Worm (Caenorhabditis elegans) whole organism, young adult: Measurements from ENCODE around the gene Y54F10BM.21.

Experiments used
- C06A6.2 ChIP-seq: fragments of 200-800 bp; sonication (Bioruptor generic); conservative IDR thresholded peaks from 2 replicates; pipeline ENCODE4 v1.3.6; 2022; ENCODE audit warnings: missing genetic modification characterization, missing compliant biosample characterization
- F52B5.7 ChIP-seq: sonication (generic microtip); optimal IDR thresholded peaks from 2 replicates; lab custom pipeline; 2016; ENCODE audit warnings: mild to moderate bottlenecking, missing genetic modification characterization, missing compliant biosample characterization
- K11D2.4 ChIP-seq: fragments of 200-800 bp; sonication (Bioruptor generic); IDR thresholded peaks from 2 replicates; pipeline ENCODE4 v1.3.6; 2022; ENCODE audit warnings: missing genetic modification reagents, missing genetic modification characterization, missing compliant biosample characterization
- K12H6.12 ChIP-seq: fragments of 200-800 bp; sonication (Bioruptor generic); optimal IDR thresholded peaks from 2 replicates; lab custom pipeline; 2018; ENCODE audit warnings: mild to moderate bottlenecking, missing genetic modification characterization, missing compliant biosample characterization
- T26A5.8 ChIP-seq: sonication (generic microtip); optimal IDR thresholded peaks from 2 replicates; lab custom pipeline; 2016; ENCODE audit warnings: missing genetic modification characterization, missing compliant biosample characterization
- akir-1 ChIP-seq: fragments of 200-800 bp; sonication (Bioruptor generic); optimal IDR thresholded peaks from 2 replicates; lab custom pipeline; 2018; ENCODE audit warnings: mild to moderate bottlenecking, missing genetic modification characterization, moderate library complexity, missing compliant biosample characterization
- ama-1 ChIP-seq, 3 experiments: fragments of 150-350 bp in 1 of 3; sonication (generic microtip) in 2 of 3; optimal IDR thresholded peaks; 2 replicates each; lab custom pipeline; 2014 to 2018; ENCODE audit warnings: missing biosample characterization in 2 of 3, missing genetic modification characterization in 2 of 3, missing genetic modification reagents in 2 of 3
- atf-7 ChIP-seq: sonication (generic microtip); optimal IDR thresholded peaks from 2 replicates; lab custom pipeline; 2017; ENCODE audit warnings: mild to moderate bottlenecking, missing genetic modification characterization, missing compliant biosample characterization
- athp-1 ChIP-seq: sonication (generic microtip); optimal IDR thresholded peaks from 2 replicates; lab custom pipeline; 2017; ENCODE audit warnings: mild to moderate bottlenecking, missing genetic modification characterization, missing compliant biosample characterization
- bed-2 ChIP-seq: fragments of 200-800 bp; sonication (Bioruptor generic); IDR thresholded peaks from 2 replicates; pipeline ENCODE4 v1.3.6; 2022; ENCODE audit warnings: missing genetic modification reagents, missing genetic modification characterization, missing compliant biosample characterization
- ccch-3 ChIP-seq: fragments of 200-800 bp; sonication (Bioruptor generic); optimal IDR thresholded peaks from 2 replicates; lab custom pipeline; 2018; ENCODE audit warnings: mild to moderate bottlenecking, missing genetic modification characterization, missing compliant biosample characterization
- ceh-27 ChIP-seq: fragments of 200-800 bp; sonication (Bioruptor generic); optimal IDR thresholded peaks from 2 replicates; lab custom pipeline; 2018; ENCODE audit warnings: mild to moderate bottlenecking, missing genetic modification characterization, moderate library complexity, missing compliant biosample characterization
- chd-7 ChIP-seq: sonication (generic microtip); optimal IDR thresholded peaks from 2 replicates; lab custom pipeline; 2016; ENCODE audit warnings: mild to moderate bottlenecking, missing genetic modification characterization, moderate library complexity, missing compliant biosample characterization
- die-1 ChIP-seq: sonication (generic microtip); optimal IDR thresholded peaks from 2 replicates; lab custom pipeline; 2016; ENCODE audit warnings: missing genotype, mild to moderate bottlenecking, missing genetic modification characterization, missing compliant biosample characterization
- dox-1 ChIP-seq: fragments of 200-800 bp; sonication (Bioruptor generic); IDR thresholded peaks from 2 replicates; pipeline ENCODE4 v1.3.6; 2022; ENCODE audit warnings: missing genetic modification reagents, missing genetic modification characterization, missing compliant biosample characterization
- egl-18 ChIP-seq: fragments of 200-800 bp; sonication (Bioruptor generic); IDR thresholded peaks from 2 replicates; pipeline ENCODE4 v1.3.6; 2022; ENCODE audit warnings: missing genetic modification reagents, missing genetic modification characterization, missing compliant biosample characterization
- fkh-3 ChIP-seq: sonication (generic microtip); optimal IDR thresholded peaks from 2 replicates; lab custom pipeline; 2016; ENCODE audit warnings: mild to moderate bottlenecking, missing genetic modification characterization, missing compliant biosample characterization
- gei-17 ChIP-seq: fragments of 200-800 bp; sonication (Bioruptor generic); optimal IDR thresholded peaks from 2 replicates; lab custom pipeline; 2018; ENCODE audit warnings: mild to moderate bottlenecking, missing genetic modification characterization, missing compliant biosample characterization
- hmg-1.2 ChIP-seq: fragments of 200-800 bp; sonication (Bioruptor generic); IDR thresholded peaks from 2 replicates; pipeline ENCODE4 v1.3.6; 2022; ENCODE audit warnings: missing genetic modification reagents, missing genetic modification characterization, missing compliant biosample characterization
- hrde-1 ChIP-seq: sonication (generic microtip); optimal IDR thresholded peaks from 2 replicates; lab custom pipeline; 2016; ENCODE audit warnings: missing genetic modification characterization, mild to moderate bottlenecking, missing compliant biosample characterization, moderate library complexity, missing genotype, missing genetic modification reagents, borderline replicate concordance
- lin-54 ChIP-seq: fragments of 200-800 bp; sonication (Bioruptor generic); optimal IDR thresholded peaks from 2 replicates; lab custom pipeline; 2018; ENCODE audit warnings: mild to moderate bottlenecking, missing genetic modification characterization, missing compliant biosample characterization
- madf-6 ChIP-seq: fragments of 200-800 bp; sonication (Bioruptor generic); IDR thresholded peaks from 2 replicates; pipeline ENCODE4 v1.3.6; 2022; ENCODE audit warnings: missing genetic modification reagents, missing genetic modification characterization, missing compliant biosample characterization
- madf-8 ChIP-seq: fragments of 200-800 bp; sonication (Bioruptor generic); conservative IDR thresholded peaks from 2 replicates; pipeline ENCODE4 v1.3.6; 2022; ENCODE audit warnings: missing genetic modification reagents, missing genetic modification characterization, missing compliant biosample characterization
- mcd-1 ChIP-seq: fragments of 200-800 bp; sonication (Bioruptor generic); IDR thresholded peaks from 2 replicates; pipeline ENCODE4 v1.3.6; 2022; ENCODE audit warnings: missing genetic modification reagents, missing genetic modification characterization, missing compliant biosample characterization
- mes-4 ChIP-seq: sonication (generic microtip); optimal IDR thresholded peaks from 2 replicates; lab custom pipeline; 2016; ENCODE audit warnings: missing genotype, missing genetic modification characterization, missing compliant biosample characterization
- mxl-1 ChIP-seq: sonication (generic microtip); optimal IDR thresholded peaks from 2 replicates; lab custom pipeline; 2016; ENCODE audit warnings: missing genetic modification characterization, missing compliant biosample characterization
- nfya-1 ChIP-seq: sonication (generic microtip); optimal IDR thresholded peaks from 2 replicates; lab custom pipeline; 2017; ENCODE audit warnings: antibody characterized with exemption, missing compliant biosample characterization, missing genetic modification characterization, borderline replicate concordance; ENCODE audit not compliant: insufficient read depth
- nhr-179 ChIP-seq: sonication (generic microtip); optimal IDR thresholded peaks from 2 replicates; lab custom pipeline; 2016; ENCODE audit warnings: mild to moderate bottlenecking, missing genetic modification characterization, missing compliant biosample characterization
- nhr-27 ChIP-seq: fragments of 200-800 bp; sonication (Bioruptor generic); optimal IDR thresholded peaks from 2 replicates; lab custom pipeline; 2018; ENCODE audit warnings: mild to moderate bottlenecking, missing genetic modification characterization, moderate library complexity, missing compliant biosample characterization
- snpc-1.1 ChIP-seq: sonication (generic microtip); optimal IDR thresholded peaks from 2 replicates; lab custom pipeline; 2017; ENCODE audit warnings: missing genetic modification characterization, mild to moderate bottlenecking, missing compliant biosample characterization, antibody characterized with exemption, moderate library complexity, missing genotype, missing genetic modification reagents; ENCODE audit not compliant: insufficient read depth
- somi-1 ChIP-seq: fragments of 200-800 bp; sonication (Bioruptor generic); optimal IDR thresholded peaks from 2 replicates; lab custom pipeline; 2018; ENCODE audit warnings: mild to moderate bottlenecking, missing genetic modification characterization, missing compliant biosample characterization
- tbx-9 ChIP-seq: sonication (generic microtip); optimal IDR thresholded peaks from 2 replicates; lab custom pipeline; 2016; ENCODE audit warnings: borderline replicate concordance, missing genetic modification characterization, inconsistent platforms, missing compliant biosample characterization
- unc-130 ChIP-seq: sonication (generic microtip); optimal IDR thresholded peaks from 2 replicates; lab custom pipeline; 2016; ENCODE audit warnings: missing genetic modification reagents, missing genetic modification characterization, missing compliant biosample characterization
- zfh-2 ChIP-seq: fragments of 200-800 bp; sonication (Bioruptor generic); conservative IDR thresholded peaks from 2 replicates; pipeline ENCODE4 v1.3.6; 2022; ENCODE audit warnings: missing genetic modification reagents, missing genetic modification characterization, missing compliant biosample characterization
- zim-3 ChIP-seq: sonication (generic microtip); optimal IDR thresholded peaks from 2 replicates; lab custom pipeline; 2017; ENCODE audit warnings: mild to moderate bottlenecking, missing genetic modification characterization, moderate library complexity, missing compliant biosample characterization
- ztf-18 ChIP-seq: sonication (generic microtip); optimal IDR thresholded peaks from 2 replicates; lab custom pipeline; 2016; ENCODE audit warnings: missing genotype, mild to moderate bottlenecking, missing genetic modification characterization, missing compliant biosample characterization
- ztf-25 ChIP-seq: fragments of 200-800 bp; sonication (Bioruptor generic); IDR thresholded peaks from 2 replicates; pipeline ENCODE4 v1.3.6; 2022; ENCODE audit warnings: missing genetic modification reagents, missing genetic modification characterization, missing compliant biosample characterization
- ztf-26 ChIP-seq: sonication (generic microtip); optimal IDR thresholded peaks from 2 replicates; lab custom pipeline; 2017; ENCODE audit warnings: missing genetic modification characterization, missing compliant biosample characterization
- ztf-6 ChIP-seq: fragments of 200-800 bp; sonication (Bioruptor generic); IDR thresholded peaks from 2 replicates; pipeline ENCODE4 v1.3.6; 2022; ENCODE audit warnings: missing genetic modification reagents, missing genetic modification characterization, missing compliant biosample characterization

Y54F10BM.21 gene

ce11 chrIII:2276842-2277241 lies at the start of gene Y54F10BM.21:
Y54F10BM.21 (plus strand) TSS chrIII:2277142.
- TF ChIP-seq ama-1 (optimal IDR thresholded peaks at IDR 0.05; lab: Kevin White, UChicago) = no peak
- TF ChIP-seq ama-1 (GFP tag; optimal IDR thresholded peaks at IDR 0.05; lab: Kevin White, UChicago) = no peak
- no peak for TF ChIP-seq athp-1 (tag; lab: Kevin White, UChicago)
- TF ChIP-seq chd-7 (tag; lab: Kevin White, UChicago) = no peak
- TF ChIP-seq K11D2.4 = no peak
- no peak for TF ChIP-seq snpc-1.1 (tag; lab: Kevin White, UChicago)
- TF ChIP-seq die-1 (tag; lab: Kevin White, UChicago) = no peak
- TF ChIP-seq K12H6.12 (tag; lab: Kevin White, UChicago) = no peak
- TF ChIP-seq, all 124 proteins: peak for 0

- no peak for TF ChIP-seq gei-17 (GFP tag; lab: Kevin White, UChicago)
- no peak for TF ChIP-seq zfh-2 (GFP tag; lab: Robert Waterston, UW)
- TF ChIP-seq hmg-1.2 = no peak
- no peak for TF ChIP-seq nhr-179 (tag; lab: Kevin White, UChicago)
- TF ChIP-seq somi-1 = no peak
- no peak for TF ChIP-seq ztf-18 (tag; lab: Kevin White, UChicago)
- no peak for TF ChIP-seq C06A6.2 (GFP tag; lab: Robert Waterston, UW)
- no peak for TF ChIP-seq nhr-27 (tag; lab: Kevin White, UChicago)
- no peak for TF ChIP-seq snpc-1.1 (tag; lab: Kevin White, UChicago)
- no peak for TF ChIP-seq lin-54 (GFP tag; lab: Kevin White, UChicago)
- TF ChIP-seq mxl-1 (tag; lab: Kevin White, UChicago) = no peak
- TF ChIP-seq akir-1 (GFP tag; lab: Kevin White, UChicago) = no peak
- TF ChIP-seq madf-8 = no peak
- no peak for TF ChIP-seq bed-2 (GFP tag; lab: Robert Waterston, UW)
Measured at ce11 chrIII:2227407-2227806, 49.5 kb upstream of the Y54F10BM.21 start, which contains the start of gene fbxa-62. fbxa-62 (plus strand) TSS chrIII:2227707.

ce11 chrIII:2232360-2232759 lies 44.6 kb upstream of the Y54F10BM.21 start, which contains the start of gene fbxa-47:
fbxa-47 (minus strand) TSS chrIII:2232460.
- no peak for TF ChIP-seq tbx-9 (tag; lab: Kevin White, UChicago)
- no peak for TF ChIP-seq madf-6
- TF ChIP-seq ztf-26 (tag; lab: Kevin White, UChicago) = no peak
- no peak for TF ChIP-seq fkh-3 (tag; lab: Kevin White, UChicago)
- no peak for TF ChIP-seq nfya-1 (tag; lab: Kevin White, UChicago)
- no peak for TF ChIP-seq ceh-27 (GFP tag; lab: Kevin White, UChicago)
- no peak for TF ChIP-seq unc-130 (GFP tag; lab: Kevin White, UChicago)
- TF ChIP-seq, all 124 proteins: peak for 0

- TF ChIP-seq hrde-1 (tag; lab: Kevin White, UChicago) = no peak
- no peak for TF ChIP-seq F52B5.7 (tag; lab: Kevin White, UChicago)
- no peak for TF ChIP-seq dox-1
- TF ChIP-seq ztf-6 = no peak
- TF ChIP-seq zim-3 (tag; lab: Kevin White, UChicago) = no peak
- TF ChIP-seq mes-4 (tag; lab: Kevin White, UChicago) = no peak
- TF ChIP-seq ztf-25 (GFP tag; lab: Robert Waterston, UW) = no peak
- TF ChIP-seq egl-18 = no peak
- no peak for TF ChIP-seq T26A5.8
- TF ChIP-seq mcd-1 (GFP tag; lab: Robert Waterston, UW) = no peak
- no peak for TF ChIP-seq ceh-27 (GFP tag; lab: Kevin White, UChicago)
- no peak for TF ChIP-seq atf-7 (tag; lab: Kevin White, UChicago)
- no peak for TF ChIP-seq ccch-3 (GFP tag; lab: Kevin White, UChicago)
Measured at ce11 chrIII:2233399-2233798, 43.5 kb upstream of the Y54F10BM.21 start.
